Worm (Caenorhabditis elegans): ENCODE measurements around the gene xdh-1.
"Not testable (repeated sequence)": the region's sequence is repeated elsewhere in the genome, so short reads cannot be mapped to it uniquely, and the experiment has no call there.

DNA sequence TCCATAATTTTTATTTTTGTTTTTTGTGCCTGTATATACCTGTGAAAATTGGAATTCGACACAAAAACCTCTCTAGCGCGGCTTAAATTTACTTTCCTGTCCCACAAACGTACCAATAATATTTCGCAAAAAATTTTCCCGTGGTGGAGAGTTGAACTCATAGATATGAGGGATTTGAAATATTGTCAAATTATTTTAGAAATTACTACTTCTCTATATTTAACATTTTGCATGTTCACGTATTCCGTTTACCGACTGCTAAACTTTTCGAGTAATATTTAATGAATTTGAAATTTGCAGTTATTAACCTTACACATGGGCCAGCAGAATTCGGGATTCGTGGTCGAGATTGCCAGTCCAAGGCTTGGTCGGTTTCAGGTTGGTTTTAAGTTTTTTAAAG is 38.9 kb downstream of the xdh-1 start, which contains the start of gene Y67A10A.7:
- TF ChIP-seq ztf-11, mab-5 (tag; optimal IDR thresholded peaks at IDR 0.05): not testable (repeated sequence)
